Fruit fly (Drosophila melanogaster) whole organism, embryonic: ENCODE results near the gene Cdc14.
A peak's percentile ranks its signal among the peaks of the same experiment; 100 is the strongest.

Experiments used
- Adf1 ChIP-seq: fragments of 200-800 bp; sonication (Bioruptor generic); IDR thresholded peaks from 2 replicates; pipeline ENCODE4 v1.3.6; 2022; ENCODE audit warnings: missing biosample characterization, missing genetic modification characterization
- Atf6 ChIP-seq: fragments of 200-800 bp; sonication (Bioruptor generic); IDR thresholded peaks from 2 replicates; pipeline ENCODE4 v1.3.6; 2022; ENCODE audit warnings: missing biosample characterization, missing genetic modification characterization
- Bteb2 ChIP-seq: fragments of 200-800 bp; sonication (Bioruptor generic); optimal IDR thresholded peaks from 2 replicates; lab custom pipeline; 2016; ENCODE audit warnings: missing biosample characterization, missing genetic modification characterization
- CG10209 ChIP-seq: fragments of 200-800 bp; sonication (Bioruptor generic); optimal IDR thresholded peaks from 3 replicates; lab custom pipeline; 2017; ENCODE audit warnings: missing biosample characterization, mild to moderate bottlenecking, missing genetic modification characterization, missing genetic modification reagents
- CG12104 ChIP-seq: fragments of 200-800 bp; sonication (Bioruptor generic); optimal IDR thresholded peaks from 3 replicates; lab custom pipeline; 2016; ENCODE audit warnings: missing biosample characterization, missing genetic modification characterization
- CG12219 ChIP-seq: fragments of 200-800 bp; sonication (Bioruptor generic); optimal IDR thresholded peaks from 3 replicates; lab custom pipeline; 2018; ENCODE audit warnings: missing biosample characterization, mild to moderate bottlenecking, missing genetic modification characterization
- CG12769 ChIP-seq: fragments of 200-800 bp; sonication (Bioruptor generic); optimal IDR thresholded peaks from 2 replicates; lab custom pipeline; 2019; ENCODE audit warnings: missing biosample characterization, mild to moderate bottlenecking, missing genetic modification characterization, moderate library complexity
- CG14050 ChIP-seq: fragments of 200-800 bp; sonication (Bioruptor generic); IDR thresholded peaks from 3 replicates; pipeline ENCODE4 v1.3.6; 2022; ENCODE audit warnings: missing biosample characterization, missing genetic modification characterization
- CG15269 ChIP-seq: fragments of 200-800 bp; sonication (Bioruptor generic); optimal IDR thresholded peaks from 2 replicates; lab custom pipeline; 2018; ENCODE audit warnings: missing biosample characterization, mild to moderate bottlenecking, missing genetic modification characterization, moderate library complexity
- CG1647 ChIP-seq: fragments of 200-800 bp; sonication (Bioruptor generic); optimal IDR thresholded peaks from 3 replicates; lab custom pipeline; 2016; ENCODE audit warnings: missing biosample characterization, missing genetic modification characterization
- CG17361 ChIP-seq: fragments of 200-800 bp; sonication (Bioruptor generic); IDR thresholded peaks from 3 replicates; pipeline ENCODE4 v1.3.6; 2022; ENCODE audit warnings: missing biosample characterization, missing genetic modification characterization
- CG18262 ChIP-seq: fragments of 200-800 bp; optimal IDR thresholded peaks from 3 replicates; lab custom pipeline; 2019; ENCODE audit warnings: missing biosample characterization, mild to moderate bottlenecking, missing genetic modification characterization, moderate library complexity
- CG2199 ChIP-seq: fragments of 200-800 bp; sonication (Bioruptor generic); IDR thresholded peaks from 3 replicates; pipeline ENCODE4 v1.3.6; 2022; ENCODE audit warnings: missing biosample characterization, missing genetic modification characterization
- CG43689 ChIP-seq: fragments of 200-800 bp; sonication (Bioruptor generic); IDR thresholded peaks from 2 replicates; pipeline ENCODE4 v1.3.6; 2022; ENCODE audit warnings: missing biosample characterization, missing genetic modification characterization
- CG4617 ChIP-seq: fragments of 200-800 bp; sonication (Bioruptor generic); optimal IDR thresholded peaks from 3 replicates; lab custom pipeline; 2016; ENCODE audit warnings: missing biosample characterization, missing genetic modification characterization, borderline replicate concordance
- CG5245 ChIP-seq: fragments of 200-800 bp; sonication (Bioruptor generic); optimal IDR thresholded peaks from 3 replicates; lab custom pipeline; 2016; ENCODE audit warnings: missing biosample characterization, missing genetic modification characterization
- CG6689 ChIP-seq: fragments of 200-800 bp; sonication (Bioruptor generic); IDR thresholded peaks from 2 replicates; pipeline ENCODE4 v1.3.6; 2022; ENCODE audit warnings: missing biosample characterization, missing genetic modification characterization
- CG6854 ChIP-seq: fragments of 200-800 bp; sonication (Bioruptor generic); optimal IDR thresholded peaks from 3 replicates; lab custom pipeline; 2017; ENCODE audit warnings: missing biosample characterization, mild to moderate bottlenecking, missing genetic modification characterization
- CG7987 ChIP-seq: fragments of 200-800 bp; sonication (Bioruptor generic); optimal IDR thresholded peaks from 2 replicates; lab custom pipeline; 2018; ENCODE audit warnings: missing biosample characterization, mild to moderate bottlenecking, missing genetic modification characterization, moderate library complexity
- CG8388 ChIP-seq: fragments of 200-800 bp; sonication (Bioruptor generic); optimal IDR thresholded peaks from 2 replicates; lab custom pipeline; 2019; ENCODE audit warnings: missing biosample characterization, mild to moderate bottlenecking, missing genetic modification characterization, moderate library complexity
- CG9727 ChIP-seq: fragments of 200-800 bp; sonication (Bioruptor generic); optimal IDR thresholded peaks from 3 replicates; lab custom pipeline; 2017; ENCODE audit warnings: missing biosample characterization, mild to moderate bottlenecking, missing genetic modification characterization
- CHES-1-like ChIP-seq: fragments of 200-800 bp; sonication (Bioruptor generic); optimal IDR thresholded peaks from 2 replicates; lab custom pipeline; 2016; ENCODE audit warnings: missing biosample characterization, missing genetic modification characterization
- CrebB ChIP-seq: fragments of 200-800 bp; sonication (Bioruptor generic); optimal IDR thresholded peaks from 3 replicates; lab custom pipeline; 2018; ENCODE audit warnings: missing biosample characterization, mild to moderate bottlenecking, missing genetic modification characterization
- D19A ChIP-seq: fragments of 200-800 bp; optimal IDR thresholded peaks from 3 replicates; lab custom pipeline; 2019; ENCODE audit warnings: missing biosample characterization, mild to moderate bottlenecking, missing genetic modification characterization, moderate library complexity
- Dbx ChIP-seq: fragments of 200-800 bp; sonication (Bioruptor generic); IDR thresholded peaks from 3 replicates; pipeline ENCODE4 v1.3.6; 2022; ENCODE audit warnings: missing biosample characterization, missing genetic modification characterization
- Dll ChIP-seq: fragments of 200-800 bp; sonication (Bioruptor generic); IDR thresholded peaks from 4 replicates; pipeline ENCODE4 v1.3.6; 2022; ENCODE audit warnings: missing biosample characterization, missing genetic modification characterization; ENCODE audit not compliant: partially characterized antibody
- Ets65A ChIP-seq: fragments of 200-800 bp; sonication (Bioruptor generic); peaks from one replicate; lab custom pipeline; 2016; ENCODE audit warnings: missing biosample characterization, missing genetic modification characterization
- Hmx ChIP-seq: fragments of 200-800 bp; sonication (Bioruptor generic); optimal IDR thresholded peaks from 2 replicates; lab custom pipeline; 2016; ENCODE audit warnings: missing biosample characterization, missing genetic modification characterization
- Hr3 ChIP-seq: fragments of 200-800 bp; sonication (Bioruptor generic); optimal IDR thresholded peaks from 3 replicates; lab custom pipeline; 2016; ENCODE audit warnings: missing biosample characterization, missing genetic modification characterization
- Hsf ChIP-seq: fragments of 200-800 bp; sonication (Bioruptor generic); optimal IDR thresholded peaks from 3 replicates; lab custom pipeline; 2016; ENCODE audit warnings: missing biosample characterization, missing genetic modification characterization
- MESR4 ChIP-seq: fragments of 200-800 bp; sonication (Bioruptor generic); optimal IDR thresholded peaks from 2 replicates; lab custom pipeline; 2018; ENCODE audit warnings: missing biosample characterization, mild to moderate bottlenecking, missing genetic modification characterization, moderate library complexity
- Nf-YA ChIP-seq: fragments of 200-800 bp; sonication (Bioruptor generic); IDR thresholded peaks from 2 replicates; pipeline ENCODE4 v1.3.6; 2022; ENCODE audit warnings: missing biosample characterization, missing genetic modification characterization
- Scr ChIP-seq: fragments of 200-800 bp; sonication (Bioruptor generic); IDR thresholded peaks from 2 replicates; pipeline ENCODE4 v1.3.6; 2022; ENCODE audit warnings: missing biosample characterization, missing genetic modification characterization; ENCODE audit not compliant: partially characterized antibody
- Stat92E ChIP-seq, 3 experiments: fragments of >200 bp in 2 of 3; fragments of 200-800 bp in 1 of 3; sonication (Bioruptor generic) in 1 of 3; optimal IDR thresholded peaks; 2 replicates each; lab custom pipeline; 2017 to 2019; ENCODE audit warnings: missing biosample characterization in 3 of 3, missing genetic modification characterization in 3 of 3, mild to moderate bottlenecking in 1 of 3, moderate library complexity in 1 of 3
- cad ChIP-seq: fragments of >200 bp; optimal IDR thresholded peaks from 2 replicates; lab custom pipeline; 2017; ENCODE audit warnings: missing biosample characterization, missing genetic modification characterization
- crc ChIP-seq: fragments of 200-800 bp; sonication (Bioruptor generic); optimal IDR thresholded peaks from 2 replicates; lab custom pipeline; 2016; ENCODE audit warnings: missing biosample characterization, missing genetic modification characterization
- crol ChIP-seq: fragments of 200-800 bp; sonication (Bioruptor generic); IDR thresholded peaks from 2 replicates; pipeline ENCODE4 v1.3.6; 2022; ENCODE audit warnings: missing biosample characterization, missing genetic modification characterization
- dmrt11E ChIP-seq: fragments of 200-800 bp; sonication (Bioruptor generic); optimal IDR thresholded peaks from 3 replicates; lab custom pipeline; 2018; ENCODE audit warnings: missing biosample characterization, mild to moderate bottlenecking, missing genetic modification characterization, moderate library complexity
- gfzf ChIP-seq: fragments of 200-800 bp; sonication (Bioruptor generic); optimal IDR thresholded peaks from 2 replicates; lab custom pipeline; 2016; ENCODE audit warnings: missing biosample characterization, mild to moderate bottlenecking, missing genetic modification characterization, moderate library complexity
- grn ChIP-seq: fragments of 200-800 bp; sonication (Bioruptor generic); optimal IDR thresholded peaks from 3 replicates; lab custom pipeline; 2017; ENCODE audit warnings: missing biosample characterization, missing genetic modification characterization
- ham ChIP-seq: fragments of 200-800 bp; sonication (Bioruptor generic); IDR thresholded peaks from 2 replicates; pipeline ENCODE4 v1.3.6; 2022; ENCODE audit warnings: missing biosample characterization, missing genetic modification characterization
- ken ChIP-seq: fragments of 200-800 bp; sonication (Bioruptor generic); IDR thresholded peaks from 3 replicates; pipeline ENCODE4 v1.3.6; 2022; ENCODE audit warnings: missing biosample characterization, missing genetic modification characterization
- klu ChIP-seq: fragments of 200-800 bp; sonication (Bioruptor generic); IDR thresholded peaks from 2 replicates; pipeline ENCODE4 v1.3.6; 2022; ENCODE audit warnings: missing biosample characterization, missing genetic modification characterization
- lola ChIP-seq, 3 experiments: fragments of >200 bp in 2 of 3; fragments of 200-800 bp in 1 of 3; sonication (Bioruptor generic) in 1 of 3; optimal IDR thresholded peaks; 2 replicates each; lab custom pipeline; 2017 to 2019; ENCODE audit warnings: missing biosample characterization in 3 of 3, missing genetic modification characterization in 3 of 3, mild to moderate bottlenecking in 1 of 3, moderate library complexity in 1 of 3
- phol ChIP-seq: fragments of 200-800 bp; sonication (Bioruptor generic); optimal IDR thresholded peaks from 3 replicates; lab custom pipeline; 2018; ENCODE audit warnings: missing biosample characterization, mild to moderate bottlenecking, missing genetic modification characterization, moderate library complexity
- run ChIP-seq: fragments of 200-800 bp; sonication (Bioruptor generic); optimal IDR thresholded peaks from 3 replicates; lab custom pipeline; 2018; ENCODE audit warnings: missing biosample characterization, mild to moderate bottlenecking, missing genetic modification characterization
- salm ChIP-seq: fragments of 200-800 bp; sonication (Bioruptor generic); optimal IDR thresholded peaks from 2 replicates; lab custom pipeline; 2018; ENCODE audit warnings: missing biosample characterization, mild to moderate bottlenecking, missing genetic modification characterization
- seq ChIP-seq: fragments of 200-800 bp; sonication (Bioruptor generic); IDR thresholded peaks from 2 replicates; pipeline ENCODE4 v1.3.6; 2022; ENCODE audit warnings: missing biosample characterization, missing genetic modification characterization
- slou ChIP-seq: fragments of 200-800 bp; sonication (Bioruptor generic); optimal IDR thresholded peaks from 3 replicates; lab custom pipeline; 2016; ENCODE audit warnings: missing biosample characterization, missing genetic modification characterization
- toy ChIP-seq: fragments of 200-800 bp; sonication (Bioruptor generic); IDR thresholded peaks from 2 replicates; pipeline ENCODE4 v1.3.6; 2022; ENCODE audit warnings: missing biosample characterization, missing genetic modification characterization

Gene Cdc14

DNA sequence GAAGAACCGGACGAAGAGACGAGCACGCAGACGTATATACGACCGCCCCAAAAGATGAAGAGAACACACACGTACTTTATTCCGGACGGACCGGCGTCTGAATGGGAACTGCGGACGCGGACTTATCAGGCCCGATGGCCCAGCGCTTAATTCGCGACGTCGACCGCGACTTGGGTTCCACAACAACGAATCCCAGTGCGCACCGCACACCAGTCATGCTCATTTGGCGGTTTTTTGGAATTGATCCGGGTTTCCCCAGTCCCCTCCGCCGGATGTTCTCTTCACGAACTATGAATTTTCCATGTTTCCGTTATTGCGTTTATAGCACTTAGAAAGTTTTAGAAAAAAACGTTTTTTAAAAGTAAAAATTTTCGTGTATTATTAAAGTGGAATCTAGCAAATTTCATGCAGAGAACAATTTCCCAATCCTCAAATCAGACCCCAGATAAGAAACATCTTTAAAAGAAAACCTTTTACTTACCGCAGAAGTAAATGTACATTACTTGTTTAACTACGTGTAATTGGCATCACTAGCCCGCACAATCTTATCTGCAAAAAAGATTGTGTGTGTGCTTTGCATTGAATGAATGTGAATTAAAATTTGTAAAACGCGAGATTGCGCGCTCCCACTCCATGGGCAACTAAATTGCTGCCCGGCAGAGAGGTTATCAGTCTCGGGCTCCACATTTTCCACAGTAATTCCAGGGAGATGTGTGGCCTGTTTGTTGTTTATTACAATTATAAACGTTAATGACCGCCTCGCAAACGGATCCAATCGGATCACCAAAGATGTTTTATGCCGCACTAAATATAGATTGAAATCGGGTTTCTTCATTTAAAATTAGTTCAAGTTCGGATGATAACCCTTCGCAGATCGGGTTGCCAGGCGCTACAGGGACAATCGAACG, 19.8 kb downstream of the Cdc14 start, which contains the start of gene CG7149 (continued):
- TF ChIP-seq CG9727: no peak
- no peak for TF ChIP-seq gfzf
- TF ChIP-seq CG14050 (GFP tag; lab: Robert Waterston, UW): no peak
- TF ChIP-seq CG1647: no peak
- no peak for TF ChIP-seq toy
- no peak for TF ChIP-seq Scr (GFP tag; lab: Robert Waterston, UW)
- no peak for TF ChIP-seq run (tag; lab: Kevin White, UChicago)
- no peak for TF ChIP-seq CG12219 (GFP tag; lab: Kevin White, UChicago)
- no peak for TF ChIP-seq CG18262 (tag; lab: Kevin White, UChicago)
- TF ChIP-seq CG8388 (GFP tag; lab: Kevin White, UChicago): no peak
- TF ChIP-seq CG5245 (GFP tag; lab: Kevin White, UChicago): no peak
- TF ChIP-seq CG7987 (GFP tag; lab: Kevin White, UChicago): no peak
- TF ChIP-seq cad: no peak
- TF ChIP-seq CG10209 (GFP tag; lab: Kevin White, UChicago): no peak
- TF ChIP-seq crol (GFP tag; lab: Robert Waterston, UW): no peak
- no peak for TF ChIP-seq phol (tag; lab: Kevin White, UChicago)
- no peak for TF ChIP-seq klu (GFP tag; lab: Robert Waterston, UW)
- TF ChIP-seq Atf6 (GFP tag; lab: Robert Waterston, UW): peak; percentile 52
- TF ChIP-seq CG6689 (GFP tag; lab: Robert Waterston, UW): no peak
- no peak for TF ChIP-seq Hr3 (GFP tag; lab: Kevin White, UChicago)
- TF ChIP-seq grn (GFP tag; lab: Kevin White, UChicago): peak; percentile 54
- no peak for TF ChIP-seq CHES-1-like (GFP tag; lab: Kevin White, UChicago)
- TF ChIP-seq Hmx (GFP tag; lab: Kevin White, UChicago): no peak
- TF ChIP-seq Stat92E (GFP tag; optimal IDR thresholded peaks at IDR 0.05; lab: Kevin White, UChicago): no peak
- no peak for TF ChIP-seq Bteb2 (GFP tag; lab: Kevin White, UChicago)
- TF ChIP-seq MESR4 (GFP tag; lab: Kevin White, UChicago): no peak
- TF ChIP-seq lola (GFP tag; optimal IDR thresholded peaks at IDR 0.05; lab: Kevin White, UChicago): no peak
- TF ChIP-seq ken (GFP tag; lab: Robert Waterston, UW): peak; percentile 42; the same call in 1 of the 3 replicates
- no peak for TF ChIP-seq CG2199 (GFP tag; lab: Robert Waterston, UW)
- TF ChIP-seq dmrt11E (tag; lab: Kevin White, UChicago): no peak
- no peak for TF ChIP-seq CrebB
- TF ChIP-seq Dll (GFP tag; lab: Robert Waterston, UW): no peak
- no peak for TF ChIP-seq crc (GFP tag; lab: Kevin White, UChicago)
- TF ChIP-seq CG4617 (GFP tag; lab: Kevin White, UChicago): no peak
- TF ChIP-seq seq (GFP tag; lab: Robert Waterston, UW): no peak
- TF ChIP-seq Adf1 (GFP tag; lab: Robert Waterston, UW): peak; percentile 94
- TF ChIP-seq salm (tag; lab: Kevin White, UChicago): no peak
- TF ChIP-seq CG12104 (GFP tag; lab: Kevin White, UChicago): no peak
- no peak for TF ChIP-seq CG17361 (GFP tag; lab: Robert Waterston, UW)
- peak; percentile 62 for TF ChIP-seq CG12769 (tag; lab: Kevin White, UChicago)
- TF ChIP-seq Dbx: 0 out of 3 replicates have a peak, but pooled peaks have one; percentile 32
- no peak for TF ChIP-seq CG43689 (GFP tag; lab: Robert Waterston, UW)
- no peak for TF ChIP-seq Nf-YA (GFP tag; lab: Robert Waterston, UW)
- no peak for TF ChIP-seq slou (GFP tag; lab: Kevin White, UChicago)
- no peak for TF ChIP-seq CG6854
- TF ChIP-seq D19A: peak; percentile 9
- TF ChIP-seq CG15269 (tag; lab: Kevin White, UChicago): no peak
- TF ChIP-seq ham (GFP tag; lab: Robert Waterston, UW): no peak
- TF ChIP-seq Hsf: peak; percentile 21
- peak; percentile 6 for TF ChIP-seq Ets65A (GFP tag; lab: Kevin White, UChicago)
